Fruit fly (Drosophila melanogaster): Measurements from ENCODE around the gene CG15742.

The CG15742 gene

DNA sequence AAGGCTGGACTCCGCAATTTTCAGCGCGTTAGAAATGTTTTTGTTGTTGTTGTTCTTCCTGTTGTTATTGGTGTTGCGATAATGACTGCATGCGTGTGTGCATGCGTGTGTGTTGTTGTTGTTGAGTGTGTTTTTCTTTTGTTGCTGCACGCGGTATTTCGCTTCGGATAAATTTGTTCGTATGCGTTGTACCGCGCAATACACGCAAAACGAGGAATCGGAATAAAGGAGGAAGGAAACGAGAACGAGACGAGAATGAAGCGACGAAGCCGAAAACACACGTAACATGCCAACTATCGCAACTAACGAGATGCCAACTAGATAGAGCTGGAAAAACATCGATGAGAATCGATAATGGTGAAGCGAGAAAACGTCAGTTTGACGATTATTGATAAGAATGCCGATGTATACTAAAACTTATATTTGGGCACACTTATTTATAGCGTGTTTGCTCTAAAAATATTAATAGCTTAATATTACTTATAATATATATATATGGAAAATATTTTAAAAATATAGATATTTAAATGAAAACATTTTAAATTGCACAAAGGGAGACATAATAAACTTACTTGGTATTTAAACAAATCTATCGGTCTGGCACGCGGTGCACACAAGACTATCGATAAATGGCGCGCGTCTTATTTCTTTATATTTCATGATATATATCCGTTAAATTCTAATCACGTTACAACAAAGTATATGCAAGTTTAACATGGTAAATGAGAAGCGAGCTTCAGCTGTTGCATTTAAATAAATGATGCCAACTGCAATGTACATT, 46.7 kb downstream of the CG15742 start, which contains the start of gene sno:
sno (minus strand) TSS at position 318 of the 781 bp plus-strand sequence.
- TF ChIP-seq fru (GFP tag; optimal IDR thresholded peaks at IDR 0.05) (no peak), GATAd (GFP tag; optimal IDR thresholded peaks at IDR 0.05) (no peak), Myc (optimal IDR thresholded peaks at IDR 0.05) (peak; percentile 60), tai (GFP tag; optimal IDR thresholded peaks at IDR 0.05) (no peak), br (GFP tag; optimal IDR thresholded peaks at IDR 0.05) (no peak), brk (GFP tag; optimal IDR thresholded peaks at IDR 0.05) (peak; percentile 24), Mio (GFP tag; optimal IDR thresholded peaks at IDR 0.05) (no peak), psq (GFP tag; optimal IDR thresholded peaks at IDR 0.05) (peak; percentile 7), dsf (GFP tag; optimal IDR thresholded peaks at IDR 0.05; ENCODE audit: borderline replicate concordance) (no peak), woc (GFP tag; optimal IDR thresholded peaks at IDR 0.05) (no peak), Dfd (GFP tag; optimal IDR thresholded peaks at IDR 0.05) (no peak), Rel (GFP tag; optimal IDR thresholded peaks at IDR 0.05) (no peak), Rel (tag; optimal IDR thresholded peaks at IDR 0.05) (no peak), OdsH (GFP tag; optimal IDR thresholded peaks at IDR 0.05) (no peak), CrebA (GFP tag; optimal IDR thresholded peaks at IDR 0.05; ENCODE audit: borderline replicate concordance) (no peak), Vsx2 (GFP tag; optimal IDR thresholded peaks at IDR 0.05; ENCODE audit: partially characterized antibody) (no peak)

DNA sequence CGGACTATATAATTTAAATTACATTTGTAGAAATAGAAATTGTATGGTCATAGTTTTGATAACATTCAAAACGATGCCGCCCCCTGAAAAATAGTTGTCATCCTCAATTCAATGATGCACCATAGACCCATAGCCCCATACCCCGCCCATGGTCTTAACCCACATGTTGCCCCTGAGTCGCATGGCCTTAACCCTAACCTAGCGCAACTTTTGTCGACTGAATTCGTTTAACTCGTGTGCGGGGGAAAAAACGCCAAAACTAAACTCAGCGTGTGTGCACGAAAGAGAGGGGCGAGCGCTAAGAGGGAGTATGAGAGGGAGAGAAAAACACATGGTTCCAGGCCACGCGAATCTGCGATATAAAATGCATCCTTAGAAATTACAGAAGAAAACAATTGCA, 47.9 kb downstream of the CG15742 start:
- TF ChIP-seq OdsH (GFP tag; optimal IDR thresholded peaks at IDR 0.05) (no peak), rgr (GFP tag; optimal IDR thresholded peaks at IDR 0.05) (no peak), woc (GFP tag; optimal IDR thresholded peaks at IDR 0.05) (no peak), dsf (GFP tag; optimal IDR thresholded peaks at IDR 0.05; ENCODE audit: borderline replicate concordance) (no peak), dmrt93B (GFP tag; optimal IDR thresholded peaks at IDR 0.05) (no peak), lola (GFP tag; optimal IDR thresholded peaks at IDR 0.05) (no peak), Sp1 (GFP tag; optimal IDR thresholded peaks at IDR 0.05) (no peak), pan (optimal IDR thresholded peaks at IDR 0.05) (no peak), Vsx2 (GFP tag; optimal IDR thresholded peaks at IDR 0.05; ENCODE audit: partially characterized antibody) (no peak), Dif (GFP tag; optimal IDR thresholded peaks at IDR 0.05; ENCODE audit: partially characterized antibody) (no peak), ey (GFP tag; optimal IDR thresholded peaks at IDR 0.05) (no peak), jim (GFP tag; optimal IDR thresholded peaks at IDR 0.05) (no peak), Hnf4 (GFP tag; optimal IDR thresholded peaks at IDR 0.05) (no peak)

DNA sequence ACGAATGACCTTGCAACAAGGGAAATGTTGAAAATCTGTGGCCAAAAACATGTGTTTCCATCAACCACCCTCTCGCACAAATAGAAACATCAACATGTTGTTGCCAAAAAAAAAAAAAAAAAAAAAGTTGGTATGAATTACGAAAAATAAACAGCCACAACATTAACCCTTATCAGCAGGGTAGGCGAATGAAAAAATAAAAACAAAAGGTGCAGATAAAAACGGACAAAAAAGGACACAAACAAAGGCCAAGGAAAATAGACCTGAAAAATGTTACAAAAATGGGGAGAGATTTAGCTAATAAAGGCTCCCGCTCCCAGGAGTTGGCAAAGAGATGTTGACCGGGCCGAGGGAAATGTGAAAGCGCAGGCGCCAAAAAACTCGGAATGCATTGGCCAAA, 48.9 kb downstream of the CG15742 start:
- TF ChIP-seq Sp1 (GFP tag; optimal IDR thresholded peaks at IDR 0.05) (peak; percentile 53), foxo (GFP tag; optimal IDR thresholded peaks at IDR 0.05) (no peak)

DNA sequence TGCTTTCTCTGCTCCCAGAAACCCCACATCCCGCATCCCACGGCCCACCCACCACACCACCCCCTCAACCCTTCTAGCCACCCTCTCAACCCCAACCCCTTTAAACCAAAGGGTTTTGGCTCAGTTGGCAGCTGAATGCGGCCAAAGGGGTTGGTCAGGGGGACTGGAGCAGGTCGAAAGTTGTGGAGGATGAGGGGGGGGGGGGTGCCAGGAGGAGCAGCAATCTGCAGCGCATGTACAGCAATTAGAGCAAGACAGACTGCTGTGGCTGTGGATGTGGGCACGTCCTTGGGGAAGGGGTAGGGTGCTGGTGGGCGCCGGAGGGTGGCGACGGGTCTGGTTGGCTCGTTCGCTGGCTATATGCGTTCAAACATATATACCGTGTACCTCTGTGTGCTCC, 49.7 kb downstream of the CG15742 start:
- TF ChIP-seq foxo (GFP tag; optimal IDR thresholded peaks at IDR 0.05) = no peak

DNA sequence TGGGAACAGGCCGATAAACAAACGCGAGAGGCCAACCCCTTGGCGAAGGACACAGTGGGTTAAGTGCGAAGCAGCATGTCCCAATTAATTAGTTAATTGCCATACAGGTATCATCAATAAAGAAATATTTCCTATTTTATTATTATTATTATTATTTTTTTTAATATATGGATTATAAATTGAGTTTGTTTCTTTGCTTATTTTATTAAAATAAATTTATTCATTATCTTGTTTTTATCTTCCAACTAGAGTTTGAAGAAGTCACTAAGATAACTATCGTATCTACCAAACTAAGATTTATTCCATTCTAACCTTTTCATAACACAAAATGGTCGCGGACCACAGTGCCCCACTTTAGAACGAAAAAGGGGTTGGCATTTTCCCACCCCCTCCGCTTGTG, 50.2 kb downstream of the CG15742 start:
- TF ChIP-seq HLH106 (tag; optimal IDR thresholded peaks at IDR 0.05) (peak; percentile 17), dmrt93B (GFP tag; optimal IDR thresholded peaks at IDR 0.05) (no peak), Hnf4 (GFP tag; optimal IDR thresholded peaks at IDR 0.05) (no peak), Jra (GFP tag; optimal IDR thresholded peaks at IDR 0.05) (no peak), Sp1 (GFP tag; optimal IDR thresholded peaks at IDR 0.05) (no peak), psq (GFP tag; optimal IDR thresholded peaks at IDR 0.05) (peak; percentile 6), rgr (GFP tag; optimal IDR thresholded peaks at IDR 0.05) (peak; percentile 1)
